Fruit fly (Drosophila melanogaster) whole organism, prepupa: Measurements from ENCODE around the gene Hcs.

ENCODE experiments used
- Blimp-1 ChIP-seq: fragments of 200-800 bp; sonication (Bioruptor generic); optimal IDR thresholded peaks from 3 replicates; lab custom pipeline; 2017; ENCODE audit warnings: missing biosample characterization, missing genetic modification characterization, mild to moderate bottlenecking, moderate library complexity, missing genetic modification reagents
- CG6792 ChIP-seq: fragments of 200-800 bp; sonication (Bioruptor generic); optimal IDR thresholded peaks from 3 replicates; lab custom pipeline; 2016; ENCODE audit warnings: missing biosample characterization, missing genetic modification characterization
- CG7368 ChIP-seq: fragments of 200-800 bp; sonication (Bioruptor generic); optimal IDR thresholded peaks from 3 replicates; lab custom pipeline; 2016; ENCODE audit warnings: missing biosample characterization, missing genetic modification characterization
- Hr39 ChIP-seq: fragments of 200-800 bp; sonication (Bioruptor generic); optimal IDR thresholded peaks from 2 replicates; lab custom pipeline; 2016; ENCODE audit warnings: missing biosample characterization, missing genetic modification characterization
- Hr4 ChIP-seq: fragments of 200-800 bp; sonication (Bioruptor generic); optimal IDR thresholded peaks from 3 replicates; lab custom pipeline; 2016; ENCODE audit warnings: missing biosample characterization, missing genetic modification characterization
- acj6 ChIP-seq: fragments of 200-800 bp; sonication (Bioruptor generic); optimal IDR thresholded peaks from 3 replicates; lab custom pipeline; 2016; ENCODE audit warnings: missing biosample characterization, missing genetic modification characterization
- fd85E ChIP-seq: fragments of 200-800 bp; sonication (Bioruptor generic); optimal IDR thresholded peaks from 3 replicates; lab custom pipeline; 2016; ENCODE audit warnings: missing biosample characterization, missing genetic modification characterization
- lz ChIP-seq: fragments of 200-800 bp; sonication (Bioruptor generic); optimal IDR thresholded peaks from 3 replicates; lab custom pipeline; 2016; ENCODE audit warnings: missing biosample characterization, missing genetic modification characterization
- pdm3 ChIP-seq: fragments of 200-800 bp; sonication (Bioruptor generic); optimal IDR thresholded peaks from 3 replicates; lab custom pipeline; 2016; ENCODE audit warnings: missing biosample characterization, missing genetic modification characterization
- ss ChIP-seq, 2 experiments: fragments of 200-800 bp; sonication (Bioruptor generic); optimal IDR thresholded peaks; 2 replicates in 1 of 2; 3 replicates in 1 of 2; lab custom pipeline; 2017 to 2018; ENCODE audit warnings: mild to moderate bottlenecking in 2 of 2, missing biosample characterization in 2 of 2, missing genetic modification characterization in 2 of 2, moderate library complexity in 1 of 2
- topi ChIP-seq: fragments of 200-800 bp; sonication (Bioruptor generic); optimal IDR thresholded peaks from 3 replicates; lab custom pipeline; 2016; ENCODE audit warnings: missing biosample characterization, missing genetic modification characterization

dm6 chr3R:5519789-5520188, 45.1 kb downstream of the Hcs start:
- TF ChIP-seq topi (GFP tag; lab: Kevin White, UChicago) (no peak), CG7368 (GFP tag; lab: Kevin White, UChicago) (no peak), acj6 (GFP tag; lab: Kevin White, UChicago) (no peak), pdm3 (GFP tag; lab: Kevin White, UChicago) (no peak), Hr39 (no peak), Hr4 (GFP tag; lab: Kevin White, UChicago) (no peak), CG6792 (GFP tag; lab: Kevin White, UChicago) (no peak), ss (GFP tag; optimal IDR thresholded peaks at IDR 0.05; lab: Kevin White, UChicago) (no peak), Blimp-1 (GFP tag; lab: Kevin White, UChicago) (no peak), lz (no peak), fd85E (GFP tag; lab: Kevin White, UChicago) (no peak)
